In genomic region chr3L:9435315-9435714, dm6 we compare ENCODE assay signal across 1 fruit fly cellular context.
TF ChIP-seq lines count a peak whose summit lies in the region.

Gene CG42526 (minus strand): TSS chr3L:9435399.

TF ChIP-seq in whole organism, embryonic, 481 proteins besides CTCF, POLR2A, EP300 and RAD21 (continued from another document and continues in another):
- TF ChIP-seq YL-1 (GFP tag; optimal IDR thresholded peaks at IDR 0.05; lab: Kevin White, UChicago) (peak; percentile 55), Mad (GFP tag; optimal IDR thresholded peaks at IDR 0.05; lab: Kevin White, UChicago) (peak; percentile 17), CG16815 (GFP tag; optimal IDR thresholded peaks at IDR 0.05; lab: Kevin White, UChicago) (no peak), Chrac-16 (GFP tag; optimal IDR thresholded peaks at IDR 0.05; lab: Kevin White, UChicago) (peak; percentile 36), Hmx (GFP tag; optimal IDR thresholded peaks at IDR 0.05; lab: Kevin White, UChicago) (peak; percentile 35), Dad (GFP tag; optimal IDR thresholded peaks at IDR 0.05; lab: Kevin White, UChicago) (no peak), slou (GFP tag; optimal IDR thresholded peaks at IDR 0.05; lab: Kevin White, UChicago) (peak; percentile 6), H2.0 (GFP tag; IDR thresholded peaks at IDR 0.05; lab: Robert Waterston, UW) (peak; percentile 66), CG6254 (GFP tag; optimal IDR thresholded peaks at IDR 0.05; lab: Kevin White, UChicago) (no peak), stwl (tag; optimal IDR thresholded peaks at IDR 0.05; lab: Kevin White, UChicago) (peak; percentile 75), jumu (GFP tag; optimal IDR thresholded peaks at IDR 0.05; lab: Kevin White, UChicago) (no peak), CG14667 (GFP tag; IDR thresholded peaks at IDR 0.05; lab: Robert Waterston, UW) (no peak), usp (GFP tag; optimal IDR thresholded peaks at IDR 0.05; lab: Kevin White, UChicago) (no peak), CG34376 (GFP tag; optimal IDR thresholded peaks at IDR 0.05; lab: Kevin White, UChicago) (peak; percentile 10), CG10147 (GFP tag; optimal IDR thresholded peaks at IDR 0.05; lab: Kevin White, UChicago) (peak; percentile 22), Atf-2 (GFP tag; optimal IDR thresholded peaks at IDR 0.05; lab: Kevin White, UChicago) (peak; percentile 22), CG12659 (GFP tag; optimal IDR thresholded peaks at IDR 0.05; lab: Kevin White, UChicago) (peak; percentile 59), CG10321 (GFP tag; IDR thresholded peaks at IDR 0.05; lab: Robert Waterston, UW) (0 out of 2 replicates have a peak, but pooled peaks have one; percentile 11), CG10267 (tag; optimal IDR thresholded peaks at IDR 0.05; lab: Kevin White, UChicago) (peak; percentile 93), gsb-n (tag; optimal IDR thresholded peaks at IDR 0.05; lab: Kevin White, UChicago) (peak; percentile 27), CG34224 (GFP tag; IDR thresholded peaks at IDR 0.05; lab: Robert Waterston, UW; ENCODE audit: partially characterized antibody) (peak; percentile 55; the same call in 2 of the 3 replicates), her (GFP tag; optimal IDR thresholded peaks at IDR 0.05; lab: Kevin White, UChicago) (peak; percentile 45), amos (GFP tag; IDR thresholded peaks at IDR 0.05; lab: Robert Waterston, UW; ENCODE audit: partially characterized antibody) (peak; percentile 44; the same call in 1 of the 2 replicates), CG12769 (tag; optimal IDR thresholded peaks at IDR 0.05; lab: Kevin White, UChicago) (peak; percentile 56), disco-r (GFP tag; optimal IDR thresholded peaks at IDR 0.05; lab: Kevin White, UChicago) (no peak), NfI (GFP tag; optimal IDR thresholded peaks at IDR 0.05; lab: Kevin White, UChicago) (peak; percentile 31), Drgx (GFP tag; IDR thresholded peaks at IDR 0.05; lab: Robert Waterston, UW) (no peak), cg (GFP tag; optimal IDR thresholded peaks at IDR 0.05; lab: Kevin White, UChicago) (no peak), ewg (GFP tag; optimal IDR thresholded peaks at IDR 0.05; lab: Kevin White, UChicago) (peak; percentile 19), CG8290 (GFP tag; optimal IDR thresholded peaks at IDR 0.05; lab: Kevin White, UChicago) (peak; percentile 29), CG8290 (tag; optimal IDR thresholded peaks at IDR 0.05; lab: Kevin White, UChicago) (peak in 1 of 2 experiments; percentile 78), kay (GFP tag; optimal IDR thresholded peaks at IDR 0.05; lab: Kevin White, UChicago) (no peak), p53 (GFP tag; optimal IDR thresholded peaks at IDR 0.05; lab: Kevin White, UChicago) (no peak), CG7839 (tag; optimal IDR thresholded peaks at IDR 0.05; lab: Kevin White, UChicago) (no peak), scrt (GFP tag; optimal IDR thresholded peaks at IDR 0.05; lab: Kevin White, UChicago) (no peak), Asciz (GFP tag; optimal IDR thresholded peaks at IDR 0.05; lab: Kevin White, UChicago) (no peak), CG12155 (GFP tag; optimal IDR thresholded peaks at IDR 0.05; lab: Kevin White, UChicago) (peak; percentile 58), hkb (optimal IDR thresholded peaks at IDR 0.05; lab: Kevin White, UChicago) (no peak), hkb (GFP tag; IDR thresholded peaks at IDR 0.05; lab: Robert Waterston, UW) (peak; percentile 28; the same call in 1 of the 2 replicates), Rfx (GFP tag; IDR thresholded peaks at IDR 0.05; lab: Robert Waterston, UW) (peak; percentile 70), CG1832 (GFP tag; optimal IDR thresholded peaks at IDR 0.05; lab: Kevin White, UChicago) (no peak), sna (GFP tag; IDR thresholded peaks at IDR 0.05; lab: Robert Waterston, UW; ENCODE audit: partially characterized antibody) (peak; percentile 43; the same call in 1 of the 2 replicates), CG8924 (tag; optimal IDR thresholded peaks at IDR 0.05; lab: Kevin White, UChicago) (peak; percentile 21), tx (GFP tag; optimal IDR thresholded peaks at IDR 0.05; lab: Kevin White, UChicago) (peak; percentile 43), ci (GFP tag; IDR thresholded peaks at IDR 0.05; lab: Robert Waterston, UW) (peak; percentile 70), CG9817 (tag; optimal IDR thresholded peaks at IDR 0.05; lab: Kevin White, UChicago) (peak; percentile 24), Doc3 (GFP tag; IDR thresholded peaks at IDR 0.05; lab: Robert Waterston, UW; ENCODE audit: partially characterized antibody) (peak; percentile 61), CG10209 (GFP tag; optimal IDR thresholded peaks at IDR 0.05; lab: Kevin White, UChicago) (peak; percentile 39), row (GFP tag; IDR thresholded peaks at IDR 0.05; lab: Robert Waterston, UW) (peak; percentile 75), CG8765 (GFP tag; IDR thresholded peaks at IDR 0.05; lab: Robert Waterston, UW) (no peak), tll (GFP tag; optimal IDR thresholded peaks at IDR 0.05; lab: Kevin White, UChicago) (no peak), HmgD (GFP tag; optimal IDR thresholded peaks at IDR 0.05; lab: Kevin White, UChicago) (no peak), Sin3A (optimal IDR thresholded peaks at IDR 0.05; lab: Kevin White, UChicago) (peak; percentile 25), ems (GFP tag; optimal IDR thresholded peaks at IDR 0.05; lab: Kevin White, UChicago) (peak; percentile 26), hb (GFP tag; IDR thresholded peaks at IDR 0.05; lab: Robert Waterston, UW; ENCODE audit: partially characterized antibody) (0 out of 3 replicates have a peak, but pooled peaks have one; percentile 31), CG3838 (GFP tag; optimal IDR thresholded peaks at IDR 0.05; lab: Kevin White, UChicago) (no peak), MESR4 (GFP tag; optimal IDR thresholded peaks at IDR 0.05; lab: Kevin White, UChicago) (peak; percentile 22), CG11560 (tag; IDR thresholded peaks at IDR 0.05; lab: Robert Waterston, UW) (peak; percentile 78; the same call in 2 of the 3 replicates), chinmo (GFP tag; IDR thresholded peaks at IDR 0.05; lab: Robert Waterston, UW; ENCODE audit: partially characterized antibody) (0 out of 4 replicates have a peak, but pooled peaks have one; percentile 5), NC2β (GFP tag; optimal IDR thresholded peaks at IDR 0.05; lab: Kevin White, UChicago) (peak; percentile 24), pum (GFP tag; optimal IDR thresholded peaks at IDR 0.05; lab: Kevin White, UChicago) (no peak), CG15514 (GFP tag; optimal IDR thresholded peaks at IDR 0.05; lab: Kevin White, UChicago) (peak; percentile 82), TFAM (GFP tag; optimal IDR thresholded peaks at IDR 0.05; lab: Kevin White, UChicago) (no peak), slbo (GFP tag; IDR thresholded peaks at IDR 0.05; lab: Robert Waterston, UW) (peak; percentile 76), dpn (GFP tag; optimal IDR thresholded peaks at IDR 0.05; lab: Kevin White, UChicago) (peak in 1 of 2 experiments; percentile 58), CG17186 (GFP tag; optimal IDR thresholded peaks at IDR 0.05; lab: Kevin White, UChicago) (peak; percentile 96), CG13287 (GFP tag; IDR thresholded peaks at IDR 0.05; lab: Robert Waterston, UW; ENCODE audit: partially characterized antibody) (peak; percentile 83), al (GFP tag; IDR thresholded peaks at IDR 0.05; lab: Robert Waterston, UW) (no peak), Dref (GFP tag; IDR thresholded peaks at IDR 0.05; lab: Robert Waterston, UW) (peak; percentile 44), CG12299 (tag; optimal IDR thresholded peaks at IDR 0.05; lab: Kevin White, UChicago) (peak; percentile 28), CG9876 (GFP tag; optimal IDR thresholded peaks at IDR 0.05; lab: Kevin White, UChicago) (no peak), CG1647 (GFP tag; optimal IDR thresholded peaks at IDR 0.05; lab: Kevin White, UChicago) (peak; percentile 7), CG17328 (GFP tag; IDR thresholded peaks at IDR 0.05; lab: Robert Waterston, UW) (peak; percentile 46; the same call in 1 of the 2 replicates), CG5180 (GFP tag; optimal IDR thresholded peaks at IDR 0.05; lab: Kevin White, UChicago) (no peak), CG9797 (GFP tag; optimal IDR thresholded peaks at IDR 0.05; lab: Kevin White, UChicago) (peak; percentile 18), az2 (GFP tag; optimal IDR thresholded peaks at IDR 0.05; lab: Kevin White, UChicago) (peak; percentile 34), sob (GFP tag; IDR thresholded peaks at IDR 0.05; lab: Robert Waterston, UW) (peak; percentile 59), CoRest (tag; optimal IDR thresholded peaks at IDR 0.05; lab: Kevin White, UChicago) (peak; percentile 35), CG3847 (GFP tag; IDR thresholded peaks at IDR 0.05; lab: Robert Waterston, UW) (peak; percentile 14; the same call in 1 of the 2 replicates), so (GFP tag; IDR thresholded peaks at IDR 0.05; lab: Robert Waterston, UW) (0 out of 3 replicates have a peak, but pooled peaks have one; percentile 22), Bgb (GFP tag; IDR thresholded peaks at IDR 0.05; lab: Robert Waterston, UW; ENCODE audit: partially characterized antibody) (peak; percentile 62; the same call in 1 of the 2 replicates), CG18011 (GFP tag; optimal IDR thresholded peaks at IDR 0.05; lab: Kevin White, UChicago) (peak; percentile 20), CG16863 (GFP tag; optimal IDR thresholded peaks at IDR 0.05; lab: Kevin White, UChicago) (peak; percentile 34), fd102C (GFP tag; optimal IDR thresholded peaks at IDR 0.05; lab: Kevin White, UChicago) (no peak), CG17385 (GFP tag; optimal IDR thresholded peaks at IDR 0.05; lab: Kevin White, UChicago) (peak; percentile 49), sd (tag; optimal IDR thresholded peaks at IDR 0.05; lab: Kevin White, UChicago) (peak; percentile 36), CG2889 (GFP tag; IDR thresholded peaks at IDR 0.05; lab: Robert Waterston, UW) (0 out of 3 replicates have a peak, but pooled peaks have one; percentile 16), CG2199 (GFP tag; IDR thresholded peaks at IDR 0.05; lab: Robert Waterston, UW) (0 out of 3 replicates have a peak, but pooled peaks have one; percentile 5), E2f2 (GFP tag; IDR thresholded peaks at IDR 0.05; lab: Robert Waterston, UW) (peak; percentile 84), Abd-B (GFP tag; optimal IDR thresholded peaks at IDR 0.05; lab: Kevin White, UChicago) (peak; percentile 2), Max (GFP tag; optimal IDR thresholded peaks at IDR 0.05; lab: Kevin White, UChicago) (peak; percentile 26), psq (GFP tag; optimal IDR thresholded peaks at IDR 0.05; lab: Kevin White, UChicago) (no peak), Dek (tag; optimal IDR thresholded peaks at IDR 0.05; lab: Kevin White, UChicago) (no peak), Scr (GFP tag; IDR thresholded peaks at IDR 0.05; lab: Robert Waterston, UW; ENCODE audit: partially characterized antibody) (peak; percentile 57), CG32532 (GFP tag; IDR thresholded peaks at IDR 0.05; lab: Robert Waterston, UW) (peak; percentile 44; the same call in 1 of the 2 replicates), tin (GFP tag; optimal IDR thresholded peaks at IDR 0.05; lab: Kevin White, UChicago) (peak; percentile 7), CG14710 (tag; optimal IDR thresholded peaks at IDR 0.05; lab: Kevin White, UChicago) (peak; percentile 39), unpg (GFP tag; optimal IDR thresholded peaks at IDR 0.05; lab: Kevin White, UChicago) (peak; percentile 43), bigmax (GFP tag; optimal IDR thresholded peaks at IDR 0.05; lab: Kevin White, UChicago) (peak; percentile 41), knrl (GFP tag; IDR thresholded peaks at IDR 0.05; lab: Robert Waterston, UW; ENCODE audit: partially characterized antibody) (peak; percentile 7; the same call in 1 of the 3 replicates), onecut (GFP tag; IDR thresholded peaks at IDR 0.05; lab: Robert Waterston, UW) (no peak), CG2120 (GFP tag; optimal IDR thresholded peaks at IDR 0.05; lab: Kevin White, UChicago) (peak; percentile 80), nmo (GFP tag; optimal IDR thresholded peaks at IDR 0.05; lab: Kevin White, UChicago) (peak; percentile 34), pho (GFP tag; optimal IDR thresholded peaks at IDR 0.05; lab: Kevin White, UChicago) (peak; percentile 56), CG2712 (tag; optimal IDR thresholded peaks at IDR 0.05; lab: Kevin White, UChicago) (peak; percentile 23), lab (GFP tag; optimal IDR thresholded peaks at IDR 0.05; lab: Kevin White, UChicago) (peak; percentile 55), peb (GFP tag; IDR thresholded peaks at IDR 0.05; lab: Robert Waterston, UW) (no peak), Hr78 (GFP tag; optimal IDR thresholded peaks at IDR 0.05; lab: Kevin White, UChicago) (no peak), Dp (GFP tag; optimal IDR thresholded peaks at IDR 0.05; lab: Kevin White, UChicago) (peak; percentile 79), caup (GFP tag; optimal IDR thresholded peaks at IDR 0.05; lab: Kevin White, UChicago; ENCODE audit: severe bottlenecking) (peak; percentile 39), vfl (GFP tag; optimal IDR thresholded peaks at IDR 0.05; lab: Kevin White, UChicago) (peak; percentile 61), CG1602 (GFP tag; optimal IDR thresholded peaks at IDR 0.05; lab: Kevin White, UChicago) (peak; percentile 16), CG13624 (GFP tag; optimal IDR thresholded peaks at IDR 0.05; lab: Kevin White, UChicago) (peak; percentile 71), Dfd (GFP tag; optimal IDR thresholded peaks at IDR 0.05; lab: Kevin White, UChicago) (no peak), pb (GFP tag; optimal IDR thresholded peaks at IDR 0.05; lab: Kevin White, UChicago) (peak; percentile 5), NC2α (GFP tag; optimal IDR thresholded peaks at IDR 0.05; lab: Kevin White, UChicago) (no peak), CG13894 (tag; optimal IDR thresholded peaks at IDR 0.05; lab: Kevin White, UChicago) (peak; percentile 4), CG43689 (GFP tag; IDR thresholded peaks at IDR 0.05; lab: Robert Waterston, UW) (0 out of 2 replicates have a peak, but pooled peaks have one; percentile 10), Pdp1 (GFP tag; optimal IDR thresholded peaks at IDR 0.05; lab: Kevin White, UChicago) (peak; percentile 6 to 58), CG11456 (GFP tag; IDR thresholded peaks at IDR 0.05; lab: Robert Waterston, UW) (0 out of 3 replicates have a peak, but pooled peaks have one; percentile 47), CG12104 (GFP tag; optimal IDR thresholded peaks at IDR 0.05; lab: Kevin White, UChicago) (no peak), CG11085 (GFP tag; IDR thresholded peaks at IDR 0.05; lab: Robert Waterston, UW) (no peak), Myb (GFP tag; optimal IDR thresholded peaks at IDR 0.05; lab: Kevin White, UChicago) (peak; percentile 43), CG16813 (GFP tag; IDR thresholded peaks at IDR 0.05; lab: Robert Waterston, UW; ENCODE audit: partially characterized antibody) (0 out of 3 replicates have a peak, but pooled peaks have one; percentile 17), CG4854 (GFP tag; optimal IDR thresholded peaks at IDR 0.05; lab: Kevin White, UChicago) (peak; percentile 34), Hmr (GFP tag; optimal IDR thresholded peaks at IDR 0.05; lab: Kevin White, UChicago) (peak; percentile 62)
